Fruit fly (Drosophila melanogaster) Kc167 (cell line): ENCODE results near the gene Usp8.
A peak's percentile ranks its signal among the peaks of the same experiment; 100 is the strongest.

Experiments
- Myc ChIP-seq: fragments of >200 bp; optimal IDR thresholded peaks from 2 replicates; lab custom pipeline; 2017; ENCODE audit warnings: missing external identifiers
- Sin3A ChIP-seq: fragments of >200 bp; optimal IDR thresholded peaks from 2 replicates; lab custom pipeline; 2018; ENCODE audit warnings: missing external identifiers
- h ChIP-seq: fragments of >200 bp; optimal IDR thresholded peaks from 3 replicates; lab custom pipeline; 2018; ENCODE audit warnings: missing external identifiers
- insv ChIP-seq: fragments of >200 bp; optimal IDR thresholded peaks from 3 replicates; lab custom pipeline; 2018; ENCODE audit warnings: missing external identifiers
- psq ChIP-seq: fragments of >200 bp; optimal IDR thresholded peaks from 2 replicates; lab custom pipeline; 2017; ENCODE audit warnings: missing external identifiers
- ttk ChIP-seq: sonication (Bioruptor generic); optimal IDR thresholded peaks from 2 replicates; lab custom pipeline; 2017; ENCODE audit warnings: missing external identifiers

The Usp8 gene

DNA sequence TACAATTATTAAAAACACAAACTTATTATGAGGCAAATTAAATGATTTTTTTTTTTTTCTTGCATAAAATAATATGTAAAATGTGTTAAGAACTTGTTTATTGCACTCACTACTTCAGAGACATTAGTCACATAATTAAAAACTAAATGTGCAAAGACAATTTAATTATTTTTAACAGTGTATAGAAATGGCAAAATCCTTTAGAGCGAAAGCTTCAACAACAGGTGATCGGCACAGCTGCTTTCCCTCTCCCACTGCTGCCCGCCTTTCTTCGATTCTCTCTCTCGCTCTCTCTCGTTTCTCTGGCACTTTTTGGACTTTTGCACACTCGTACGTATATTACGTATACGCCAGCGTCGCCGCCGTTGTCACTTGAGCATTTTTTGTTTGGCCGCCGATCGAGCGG is 46.3 kb downstream of the Usp8 start:
- TF ChIP-seq insv (lab: Kevin White, UChicago): no peak
- TF ChIP-seq Sin3A: no peak
- no peak for TF ChIP-seq Myc (lab: Kevin White, UChicago)
- TF ChIP-seq psq (lab: Kevin White, UChicago): no peak
- no peak for TF ChIP-seq h (lab: Kevin White, UChicago)
- TF ChIP-seq ttk (lab: Kevin White, UChicago): no peak

DNA sequence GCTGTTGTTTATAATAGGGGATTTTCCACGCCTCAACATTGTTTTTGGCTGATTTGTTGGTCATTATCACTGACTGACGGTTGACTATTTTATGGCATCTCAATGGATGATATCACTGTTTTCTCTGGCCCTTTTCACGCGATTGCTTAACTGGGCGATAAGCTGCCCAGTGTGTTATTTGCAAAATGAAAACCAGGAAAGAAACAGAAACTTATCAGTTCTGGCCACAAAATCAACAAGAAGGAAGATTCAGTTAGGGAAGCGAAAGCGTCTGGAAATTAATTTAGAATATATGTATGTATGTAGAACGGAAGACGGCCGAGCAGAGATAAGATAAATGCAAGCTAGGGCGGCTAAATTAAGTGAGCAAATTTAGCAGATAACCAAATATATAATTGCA is 47.9 kb downstream of the Usp8 start:
- TF ChIP-seq psq (lab: Kevin White, UChicago): no peak
- no peak for TF ChIP-seq Sin3A
- TF ChIP-seq insv (lab: Kevin White, UChicago): no peak
- no peak for TF ChIP-seq ttk (lab: Kevin White, UChicago)
- no peak for TF ChIP-seq Myc (lab: Kevin White, UChicago)
- TF ChIP-seq h (lab: Kevin White, UChicago): no peak

DNA sequence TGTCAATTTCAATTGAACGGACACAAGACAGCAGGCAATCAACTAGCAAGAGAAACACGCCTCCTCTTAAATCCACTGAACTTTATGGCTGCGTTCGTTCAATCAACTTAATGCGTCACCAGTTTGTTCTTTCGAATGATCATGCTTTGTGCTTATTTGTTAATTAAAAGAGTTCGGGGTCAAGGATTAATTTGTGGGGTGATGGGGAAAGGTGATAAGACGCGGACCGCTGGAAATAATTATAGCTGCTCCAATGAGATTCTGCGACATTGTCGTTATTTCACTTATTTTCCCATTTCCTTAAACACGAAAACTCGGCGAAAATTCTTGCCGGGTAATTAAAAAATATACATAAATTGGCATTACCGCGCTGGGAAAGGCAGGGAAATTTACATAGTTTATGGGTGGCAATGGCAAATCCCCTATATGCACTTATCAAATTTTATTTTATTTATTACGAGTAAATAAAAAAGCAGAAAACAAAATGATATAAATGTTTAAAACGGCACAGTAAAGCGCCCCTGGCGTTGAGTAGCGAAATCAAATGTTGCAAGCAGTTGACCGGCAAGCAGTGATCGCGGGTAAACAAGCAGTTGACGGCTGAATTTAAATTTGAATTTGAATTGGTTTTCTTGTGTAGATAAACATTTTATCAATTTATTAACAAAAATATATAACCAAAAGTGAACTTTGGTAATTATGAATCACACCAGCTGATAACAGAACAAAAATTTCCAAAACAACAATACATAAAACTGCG is 50.5 kb downstream of the Usp8 start:
- TF ChIP-seq h (lab: Kevin White, UChicago): peak; percentile 78
- TF ChIP-seq Sin3A: no peak

DNA sequence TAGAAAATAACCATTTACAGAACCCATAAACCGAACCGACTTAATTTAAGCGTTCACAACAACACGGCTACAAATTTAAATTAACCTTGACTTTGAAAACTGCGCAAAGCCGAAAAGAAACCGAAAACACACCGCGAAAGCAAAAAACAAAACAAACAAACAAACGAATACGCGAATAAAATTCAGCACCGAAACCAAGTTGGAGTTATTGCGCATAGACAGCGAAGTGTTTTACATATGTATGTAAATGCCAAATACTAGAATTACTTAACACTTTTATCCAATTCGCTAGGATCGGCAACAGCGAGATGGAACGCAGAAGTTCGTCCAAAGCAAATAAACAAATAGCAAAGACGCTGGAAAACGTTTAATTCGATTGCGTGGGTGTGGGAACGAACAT is 51.6 kb downstream of the Usp8 start:
- TF ChIP-seq ttk (lab: Kevin White, UChicago): no peak
- no peak for TF ChIP-seq psq (lab: Kevin White, UChicago)
- TF ChIP-seq insv (lab: Kevin White, UChicago): no peak
- no peak for TF ChIP-seq Sin3A
- no peak for TF ChIP-seq Myc (lab: Kevin White, UChicago)
- no peak for TF ChIP-seq h (lab: Kevin White, UChicago)

DNA sequence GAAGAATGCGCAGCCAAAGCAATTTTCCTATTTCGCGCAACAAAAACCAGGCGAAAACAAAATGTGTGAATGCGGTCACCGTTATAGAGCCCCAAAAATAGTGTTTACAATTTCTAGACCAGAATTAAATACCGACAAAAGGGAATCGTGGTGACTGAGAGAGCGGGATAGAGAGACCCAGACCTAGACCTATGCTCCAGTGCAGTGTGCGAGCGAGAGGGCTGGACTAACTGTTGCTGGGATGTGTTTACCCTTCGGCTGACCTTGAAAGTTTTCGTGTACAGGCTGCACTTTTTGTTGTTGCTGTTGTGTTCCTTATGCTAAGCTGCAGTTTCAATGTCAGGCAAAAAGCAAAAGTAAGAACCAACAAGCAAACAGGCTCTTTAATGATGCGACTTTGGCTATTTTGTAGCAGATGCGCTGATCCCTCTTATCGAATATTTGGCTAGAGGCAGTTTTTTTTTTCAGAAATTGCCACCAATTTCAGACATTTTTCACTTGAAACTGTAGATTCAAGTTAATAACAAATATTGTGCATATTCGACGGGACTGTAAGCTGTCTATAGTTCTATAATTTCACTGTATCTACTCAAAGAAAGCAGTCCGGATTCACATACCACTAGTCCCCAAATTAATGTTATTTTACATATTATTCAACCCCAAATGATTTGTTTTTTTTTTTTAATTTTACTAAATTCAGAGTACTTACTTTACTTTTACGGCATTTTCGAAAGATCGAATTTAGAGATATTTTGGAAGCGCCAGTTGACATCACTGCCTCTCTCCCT is 52.7 kb downstream of the Usp8 start:
- no peak for TF ChIP-seq psq (lab: Kevin White, UChicago)
- TF ChIP-seq insv (lab: Kevin White, UChicago): no peak
- TF ChIP-seq Myc (lab: Kevin White, UChicago): no peak
- no peak for TF ChIP-seq ttk (lab: Kevin White, UChicago)
- TF ChIP-seq h (lab: Kevin White, UChicago): no peak
- TF ChIP-seq Sin3A: no peak
